Worm (Caenorhabditis elegans): ENCODE measurements around the gene C03G5.14.
"Not testable (repeated sequence)": the region's sequence is repeated elsewhere in the genome, so short reads cannot be mapped to it uniquely, and the experiment has no call there.

ce11 chrX:8541562-8541961, 19.8 kb downstream of the C03G5.14 start, which contains the start of gene nspc-7:
- not testable (repeated sequence) for TF ChIP-seq eor-1 (tag; optimal IDR thresholded peaks at IDR 0.05); nhr-237 (tag; optimal IDR thresholded peaks at IDR 0.05); unc-62 (GFP tag; optimal IDR thresholded peaks at IDR 0.05); elt-2 (tag; optimal IDR thresholded peaks at IDR 0.05); nfya-1 (tag; optimal IDR thresholded peaks at IDR 0.05; ENCODE audit: insufficient read depth); nhr-77 (tag; optimal IDR thresholded peaks at IDR 0.05); nhr-76 (tag; optimal IDR thresholded peaks at IDR 0.05); tbx-2 (tag; optimal IDR thresholded peaks at IDR 0.05); mdl-1 (tag; optimal IDR thresholded peaks at IDR 0.05); elt-3 (tag; optimal IDR thresholded peaks at IDR 0.05); zag-1 (tag; optimal IDR thresholded peaks at IDR 0.05); lsy-12 (tag; optimal IDR thresholded peaks at IDR 0.05)

Data from whole organism, L3 larva.